Fruit fly (Drosophila melanogaster) whole organism, prepupa: ENCODE data around the gene CG6028.

Experiments used
- Blimp-1 ChIP-seq: fragments of 200-800 bp; sonication (Bioruptor generic); optimal IDR thresholded peaks from 3 replicates; lab custom pipeline; 2017; ENCODE audit warnings: missing biosample characterization, missing genetic modification characterization, mild to moderate bottlenecking, moderate library complexity, missing genetic modification reagents
- CG10631 ChIP-seq: fragments of 200-800 bp; sonication (Bioruptor generic); optimal IDR thresholded peaks from 2 replicates; lab custom pipeline; 2016; ENCODE audit warnings: missing biosample characterization, missing genetic modification characterization
- CG10669 ChIP-seq: fragments of 200-800 bp; sonication (Bioruptor generic); optimal IDR thresholded peaks from 3 replicates; lab custom pipeline; 2018; ENCODE audit warnings: missing biosample characterization, mild to moderate bottlenecking, missing genetic modification characterization, moderate library complexity
- CG11294 ChIP-seq: fragments of 200-800 bp; sonication (Bioruptor generic); IDR thresholded peaks from 2 replicates; pipeline ENCODE4 v1.3.6; 2022; ENCODE audit warnings: missing biosample characterization, missing genetic modification characterization
- CG11902 ChIP-seq: fragments of 200-800 bp; sonication (Bioruptor generic); optimal IDR thresholded peaks from 3 replicates; lab custom pipeline; 2016; ENCODE audit warnings: missing biosample characterization, missing genetic modification characterization
- CG15336 ChIP-seq: fragments of 200-800 bp; sonication (Bioruptor generic); IDR thresholded peaks from 2 replicates; pipeline ENCODE4 v1.3.6; 2022; ENCODE audit warnings: missing biosample characterization, missing genetic modification characterization
- CG16779 ChIP-seq: fragments of 200-800 bp; sonication (Bioruptor generic); optimal IDR thresholded peaks from 3 replicates; lab custom pipeline; 2017; ENCODE audit warnings: missing biosample characterization, mild to moderate bottlenecking, missing genetic modification characterization
- CG3032 ChIP-seq: fragments of 200-800 bp; optimal IDR thresholded peaks from 2 replicates; lab custom pipeline; 2019; ENCODE audit warnings: missing biosample characterization, mild to moderate bottlenecking, missing genetic modification characterization, moderate library complexity
- CG31627 ChIP-seq: fragments of 200-800 bp; sonication (Bioruptor generic); optimal IDR thresholded peaks from 3 replicates; lab custom pipeline; 2016; ENCODE audit warnings: missing biosample characterization, missing genetic modification characterization
- CG32006 ChIP-seq: fragments of 200-800 bp; sonication (Bioruptor generic); optimal IDR thresholded peaks from 3 replicates; lab custom pipeline; 2017; ENCODE audit warnings: missing biosample characterization, mild to moderate bottlenecking, missing genetic modification characterization
- CG3919 ChIP-seq: fragments of 200-800 bp; sonication (Bioruptor generic); optimal IDR thresholded peaks from 3 replicates; lab custom pipeline; 2016; ENCODE audit warnings: missing biosample characterization, missing genetic modification characterization
- CG4318 ChIP-seq: fragments of 200-800 bp; sonication (Bioruptor generic); optimal IDR thresholded peaks from 3 replicates; lab custom pipeline; 2017; ENCODE audit warnings: missing biosample characterization, mild to moderate bottlenecking, missing genetic modification characterization
- CG6163 ChIP-seq: fragments of 200-800 bp; sonication (Bioruptor generic); IDR thresholded peaks from 3 replicates; pipeline ENCODE4 v1.3.6; 2022; ENCODE audit warnings: missing biosample characterization, missing genetic modification characterization
- CG6276 ChIP-seq: fragments of 200-800 bp; sonication (Bioruptor generic); optimal IDR thresholded peaks from 2 replicates; lab custom pipeline; 2017; ENCODE audit warnings: missing biosample characterization, mild to moderate bottlenecking, missing genetic modification characterization
- CG6792 ChIP-seq: fragments of 200-800 bp; sonication (Bioruptor generic); optimal IDR thresholded peaks from 3 replicates; lab custom pipeline; 2016; ENCODE audit warnings: missing biosample characterization, missing genetic modification characterization
- CG6808 ChIP-seq: fragments of 200-800 bp; sonication (Bioruptor generic); optimal IDR thresholded peaks from 3 replicates; lab custom pipeline; 2017; ENCODE audit warnings: missing biosample characterization, missing genetic modification characterization, mild to moderate bottlenecking, moderate library complexity, missing genetic modification reagents
- CG6854 ChIP-seq: fragments of 200-800 bp; sonication (Bioruptor generic); optimal IDR thresholded peaks from 2 replicates; lab custom pipeline; 2017; ENCODE audit warnings: missing biosample characterization, mild to moderate bottlenecking, missing genetic modification characterization
- CG7368 ChIP-seq: fragments of 200-800 bp; sonication (Bioruptor generic); optimal IDR thresholded peaks from 3 replicates; lab custom pipeline; 2016; ENCODE audit warnings: missing biosample characterization, missing genetic modification characterization
- CG8119 ChIP-seq: fragments of 200-800 bp; sonication (Bioruptor generic); IDR thresholded peaks from 3 replicates; pipeline ENCODE4 v1.3.6; 2022; ENCODE audit warnings: missing biosample characterization, missing genetic modification characterization
- CG8319 ChIP-seq: fragments of 200-800 bp; sonication (Bioruptor generic); optimal IDR thresholded peaks from 3 replicates; lab custom pipeline; 2016; ENCODE audit warnings: missing biosample characterization, missing genetic modification characterization
- CG8632 ChIP-seq: fragments of 200-800 bp; sonication (Bioruptor generic); optimal IDR thresholded peaks from 3 replicates; lab custom pipeline; 2016; ENCODE audit warnings: missing biosample characterization, missing genetic modification characterization
- CG9139 ChIP-seq: fragments of 200-800 bp; sonication (Bioruptor generic); optimal IDR thresholded peaks from 3 replicates; lab custom pipeline; 2017; ENCODE audit warnings: missing biosample characterization, mild to moderate bottlenecking, missing genetic modification characterization
- Eip78C ChIP-seq: fragments of 200-800 bp; sonication (Bioruptor generic); peaks from one replicate; lab custom pipeline; 2016; ENCODE audit warnings: missing biosample characterization, missing genetic modification characterization
- Eip93F ChIP-seq: fragments of 200-800 bp; sonication (Bioruptor generic); optimal IDR thresholded peaks from 2 replicates; lab custom pipeline; 2016; ENCODE audit warnings: missing biosample characterization, mild to moderate bottlenecking, missing genetic modification characterization
- Ets96B ChIP-seq: fragments of 200-800 bp; optimal IDR thresholded peaks from 2 replicates; lab custom pipeline; 2019; ENCODE audit warnings: missing biosample characterization, mild to moderate bottlenecking, missing genetic modification characterization, moderate library complexity
- Gug ChIP-seq: fragments of 200-800 bp; sonication (Bioruptor generic); IDR thresholded peaks from 2 replicates; pipeline ENCODE4 v1.3.6; 2022; ENCODE audit warnings: missing biosample characterization, missing genetic modification characterization
- Hr39 ChIP-seq: fragments of 200-800 bp; sonication (Bioruptor generic); optimal IDR thresholded peaks from 2 replicates; lab custom pipeline; 2016; ENCODE audit warnings: missing biosample characterization, missing genetic modification characterization
- Hr4 ChIP-seq: fragments of 200-800 bp; sonication (Bioruptor generic); optimal IDR thresholded peaks from 3 replicates; lab custom pipeline; 2016; ENCODE audit warnings: missing biosample characterization, missing genetic modification characterization
- Met ChIP-seq: fragments of 200-800 bp; sonication (Bioruptor generic); optimal IDR thresholded peaks from 3 replicates; lab custom pipeline; 2016; ENCODE audit warnings: missing biosample characterization, missing genetic modification characterization
- OdsH ChIP-seq: fragments of 200-800 bp; sonication (Bioruptor generic); optimal IDR thresholded peaks from 3 replicates; lab custom pipeline; 2016; ENCODE audit warnings: missing biosample characterization, missing genetic modification characterization
- Smox ChIP-seq: fragments of 200-800 bp; sonication (Bioruptor generic); optimal IDR thresholded peaks from 3 replicates; lab custom pipeline; 2016; ENCODE audit warnings: missing biosample characterization, missing genetic modification characterization
- Sox102F ChIP-seq: fragments of 200-800 bp; sonication (Bioruptor generic); optimal IDR thresholded peaks from 2 replicates; lab custom pipeline; 2016; ENCODE audit warnings: missing biosample characterization, mild to moderate bottlenecking, missing genetic modification characterization
- Sox14 ChIP-seq: fragments of 200-800 bp; sonication (Bioruptor generic); optimal IDR thresholded peaks from 3 replicates; lab custom pipeline; 2016; ENCODE audit warnings: missing biosample characterization, missing genetic modification characterization
- Sox15 ChIP-seq: fragments of 200-800 bp; sonication (Bioruptor generic); optimal IDR thresholded peaks from 3 replicates; lab custom pipeline; 2016; ENCODE audit warnings: missing biosample characterization, missing genetic modification characterization
- achi ChIP-seq: fragments of 200-800 bp; sonication (Bioruptor generic); optimal IDR thresholded peaks from 3 replicates; lab custom pipeline; 2016; ENCODE audit warnings: missing biosample characterization, missing genetic modification characterization
- acj6 ChIP-seq: fragments of 200-800 bp; sonication (Bioruptor generic); optimal IDR thresholded peaks from 3 replicates; lab custom pipeline; 2016; ENCODE audit warnings: missing biosample characterization, missing genetic modification characterization
- dsx ChIP-seq: fragments of 200-800 bp; optimal IDR thresholded peaks from 3 replicates; lab custom pipeline; 2019; ENCODE audit warnings: missing biosample characterization, mild to moderate bottlenecking, missing genetic modification characterization, moderate library complexity; ENCODE audit not compliant: poor library complexity, severe bottlenecking
- esn ChIP-seq: fragments of 200-800 bp; sonication (Bioruptor generic); optimal IDR thresholded peaks from 2 replicates; lab custom pipeline; 2016; ENCODE audit warnings: missing biosample characterization, mild to moderate bottlenecking, missing genetic modification characterization, moderate library complexity
- fd59A ChIP-seq: fragments of 200-800 bp; sonication (Bioruptor generic); optimal IDR thresholded peaks from 2 replicates; lab custom pipeline; 2017; ENCODE audit warnings: missing biosample characterization, mild to moderate bottlenecking, missing genetic modification characterization, missing genetic modification reagents
- fd85E ChIP-seq: fragments of 200-800 bp; sonication (Bioruptor generic); optimal IDR thresholded peaks from 3 replicates; lab custom pipeline; 2016; ENCODE audit warnings: missing biosample characterization, missing genetic modification characterization
- lz ChIP-seq: fragments of 200-800 bp; sonication (Bioruptor generic); optimal IDR thresholded peaks from 3 replicates; lab custom pipeline; 2016; ENCODE audit warnings: missing biosample characterization, missing genetic modification characterization
- net ChIP-seq: fragments of 200-800 bp; sonication (Bioruptor generic); optimal IDR thresholded peaks from 3 replicates; lab custom pipeline; 2016; ENCODE audit warnings: missing biosample characterization, missing genetic modification characterization
- pdm3 ChIP-seq: fragments of 200-800 bp; sonication (Bioruptor generic); optimal IDR thresholded peaks from 3 replicates; lab custom pipeline; 2016; ENCODE audit warnings: missing biosample characterization, missing genetic modification characterization
- salr ChIP-seq, 2 experiments: fragments of 200-800 bp; sonication (Bioruptor generic); optimal IDR thresholded peaks; 3 replicates each; lab custom pipeline; 2016 to 2018; ENCODE audit warnings: missing biosample characterization in 2 of 2, missing genetic modification characterization in 2 of 2, mild to moderate bottlenecking in 1 of 2
- ss ChIP-seq, 2 experiments: fragments of 200-800 bp; sonication (Bioruptor generic); optimal IDR thresholded peaks; 2 replicates in 1 of 2; 3 replicates in 1 of 2; lab custom pipeline; 2017 to 2018; ENCODE audit warnings: mild to moderate bottlenecking in 2 of 2, missing biosample characterization in 2 of 2, missing genetic modification characterization in 2 of 2, moderate library complexity in 1 of 2
- svp ChIP-seq: fragments of 200-800 bp; sonication (Bioruptor generic); peaks from one replicate; lab custom pipeline; 2016; ENCODE audit warnings: missing biosample characterization, missing genetic modification characterization
- topi ChIP-seq: fragments of 200-800 bp; sonication (Bioruptor generic); optimal IDR thresholded peaks from 3 replicates; lab custom pipeline; 2016; ENCODE audit warnings: missing biosample characterization, missing genetic modification characterization
- vri ChIP-seq: fragments of 200-800 bp; sonication (Bioruptor generic); optimal IDR thresholded peaks from 3 replicates; lab custom pipeline; 2016; ENCODE audit warnings: missing biosample characterization, mild to moderate bottlenecking, missing genetic modification characterization

The CG6028 gene

dm6 chr3R:21998877-21999276, 26.4 kb downstream of the CG6028 start:
- TF ChIP-seq CG7368 (GFP tag; lab: Kevin White, UChicago): no peak
- no peak for TF ChIP-seq CG16779 (tag; lab: Kevin White, UChicago)
- no peak for TF ChIP-seq fd85E
- no peak for TF ChIP-seq CG6276 (GFP tag; lab: Kevin White, UChicago)
- TF ChIP-seq CG32006 (GFP tag; lab: Kevin White, UChicago): no peak
- TF ChIP-seq topi (GFP tag; lab: Kevin White, UChicago): peak; percentile 3
- no peak for TF ChIP-seq CG9139 (GFP tag; lab: Kevin White, UChicago)
- no peak for TF ChIP-seq CG11902 (GFP tag; lab: Kevin White, UChicago)
- TF ChIP-seq Blimp-1 (GFP tag; lab: Kevin White, UChicago): no peak
- no peak for TF ChIP-seq Sox102F
- no peak for TF ChIP-seq salr (GFP tag; optimal IDR thresholded peaks at IDR 0.05; lab: Kevin White, UChicago)
- peak; percentile 2 for TF ChIP-seq CG10669 (GFP tag; lab: Kevin White, UChicago)
- TF ChIP-seq esn (GFP tag; lab: Kevin White, UChicago): peak; percentile 8
- no peak for TF ChIP-seq lz (GFP tag; lab: Kevin White, UChicago)
- TF ChIP-seq Eip78C (GFP tag; lab: Kevin White, UChicago): peak; percentile 72
- peak; percentile 13 for TF ChIP-seq CG10631
- TF ChIP-seq Sox15 (GFP tag; lab: Kevin White, UChicago): no peak
- TF ChIP-seq Hr4 (GFP tag; lab: Kevin White, UChicago): no peak
- no peak for TF ChIP-seq CG6808 (GFP tag; lab: Kevin White, UChicago)
- TF ChIP-seq CG31627: no peak
- peak; percentile 2 for TF ChIP-seq Smox (GFP tag; lab: Kevin White, UChicago)
- TF ChIP-seq vri (GFP tag; lab: Kevin White, UChicago): no peak
- TF ChIP-seq Ets96B (tag; lab: Kevin White, UChicago): peak; percentile 15
- TF ChIP-seq CG4318: no peak
- TF ChIP-seq CG15336 (GFP tag; lab: Robert Waterston, UW): no peak
- peak; percentile 24 for TF ChIP-seq dsx
- peak; percentile 1 for TF ChIP-seq Hr39 (GFP tag; lab: Kevin White, UChicago)
- TF ChIP-seq CG3032 (tag; lab: Kevin White, UChicago): peak; percentile 15
- no peak for TF ChIP-seq achi (GFP tag; lab: Kevin White, UChicago)
- TF ChIP-seq svp (GFP tag; lab: Kevin White, UChicago): peak; percentile 53
- TF ChIP-seq CG8119 (GFP tag; lab: Robert Waterston, UW): no peak
- TF ChIP-seq CG11294 (GFP tag; lab: Robert Waterston, UW): no peak
- no peak for TF ChIP-seq Gug (GFP tag; lab: Robert Waterston, UW)
- TF ChIP-seq CG6854 (GFP tag; lab: Kevin White, UChicago): no peak
- TF ChIP-seq acj6 (GFP tag; lab: Kevin White, UChicago): no peak
- TF ChIP-seq OdsH (GFP tag; lab: Kevin White, UChicago): no peak
- no peak for TF ChIP-seq pdm3 (GFP tag; lab: Kevin White, UChicago)
- no peak for TF ChIP-seq CG6792 (GFP tag; lab: Kevin White, UChicago)

- TF ChIP-seq CG6163 (GFP tag; lab: Robert Waterston, UW) (peak; percentile 74), lz (GFP tag; lab: Kevin White, UChicago) (peak; percentile 13), fd59A (GFP tag; lab: Kevin White, UChicago) (peak; percentile 24), Eip78C (GFP tag; lab: Kevin White, UChicago) (peak; percentile 91), Met (peak; percentile 47), CG15336 (GFP tag; lab: Robert Waterston, UW) (peak; percentile 82), esn (GFP tag; lab: Kevin White, UChicago) (peak; percentile 27), Sox14 (GFP tag; lab: Kevin White, UChicago) (peak; percentile 72), CG3919 (peak; percentile 64), net (peak; percentile 64), fd85E (no peak), CG3032 (tag; lab: Kevin White, UChicago) (peak; percentile 51), Hr39 (GFP tag; lab: Kevin White, UChicago) (peak; percentile 71), dsx (peak; percentile 52), CG32006 (GFP tag; lab: Kevin White, UChicago) (peak; percentile 83), CG16779 (tag; lab: Kevin White, UChicago) (no peak), Hr4 (GFP tag; lab: Kevin White, UChicago) (peak; percentile 89), CG10669 (GFP tag; lab: Kevin White, UChicago) (peak; percentile 60), CG9139 (GFP tag; lab: Kevin White, UChicago) (peak; percentile 6), topi (GFP tag; lab: Kevin White, UChicago) (peak; percentile 52), CG11294 (GFP tag; lab: Robert Waterston, UW) (peak; percentile 75), vri (GFP tag; lab: Kevin White, UChicago) (no peak), CG8632 (GFP tag; lab: Kevin White, UChicago) (peak; percentile 24), Sox15 (GFP tag; lab: Kevin White, UChicago) (peak; percentile 36), CG8319 (GFP tag; lab: Kevin White, UChicago) (peak; percentile 43), ss (GFP tag; optimal IDR thresholded peaks at IDR 0.05; lab: Kevin White, UChicago) (peak in 1 of 2 experiments; percentile 11), Sox102F (peak; percentile 17), Eip93F (GFP tag; lab: Kevin White, UChicago) (no peak), CG6276 (GFP tag; lab: Kevin White, UChicago) (peak; percentile 66)
Observed at dm6 chr3R:21992909-21993308, 32.4 kb downstream of the CG6028 start.
